Worm (Caenorhabditis elegans) whole organism, L4 larva: ENCODE measurements around the gene ZK637.15.

Source experiments
- T26A8.4 ChIP-seq: fragments of 200-800 bp; sonication (Bioruptor generic); IDR thresholded peaks from 2 replicates; pipeline ENCODE4 v1.3.6; 2022; ENCODE audit warnings: missing genetic modification characterization, missing compliant biosample characterization
- Y5F2A.4 ChIP-seq: fragments of 200-800 bp; sonication (Bioruptor generic); optimal IDR thresholded peaks from 2 replicates; lab custom pipeline; 2018; ENCODE audit warnings: mild to moderate bottlenecking, missing genetic modification characterization, missing compliant biosample characterization
- ceh-28 ChIP-seq: fragments of 150-350 bp; optimal IDR thresholded peaks from 2 replicates; lab custom pipeline; 2014; ENCODE audit warnings: missing biosample characterization, missing genetic modification reagents, missing genetic modification characterization
- ctbp-1 ChIP-seq: fragments of 200-800 bp; sonication (Bioruptor generic); IDR thresholded peaks from 2 replicates; pipeline ENCODE4 v1.3.6; 2022; ENCODE audit warnings: missing genetic modification reagents, missing genetic modification characterization, missing compliant biosample characterization
- fkh-10 ChIP-seq: fragments of 150-350 bp; optimal IDR thresholded peaks from 2 replicates; lab custom pipeline; 2014; ENCODE audit warnings: missing biosample characterization, missing genetic modification reagents, missing genetic modification characterization
- mep-1 ChIP-seq: fragments of 150-350 bp; sonication (generic microtip); optimal IDR thresholded peaks from 3 replicates; lab custom pipeline; 2014; ENCODE audit warnings: missing biosample characterization, missing genetic modification characterization
- mxl-3 ChIP-seq: fragments of 200-800 bp; sonication (Bioruptor generic); optimal IDR thresholded peaks from 2 replicates; lab custom pipeline; 2018; ENCODE audit warnings: mild to moderate bottlenecking, missing genetic modification characterization, missing compliant biosample characterization
- nhr-10 ChIP-seq: fragments of 150-350 bp; optimal IDR thresholded peaks from 2 replicates; lab custom pipeline; 2014; ENCODE audit warnings: missing biosample characterization, missing genetic modification characterization
- nhr-25 ChIP-seq: sonication (generic microtip); optimal IDR thresholded peaks from 2 replicates; lab custom pipeline; 2017; ENCODE audit warnings: missing genetic modification characterization, mild to moderate bottlenecking, missing compliant biosample characterization, antibody characterized with exemption, moderate library complexity, borderline replicate concordance; ENCODE audit not compliant: insufficient read depth
- nhr-28 ChIP-seq: fragments of 150-350 bp; optimal IDR thresholded peaks from 2 replicates; lab custom pipeline; 2014; ENCODE audit warnings: missing biosample characterization, missing genetic modification characterization
- pqm-1 ChIP-seq: sonication (generic microtip); optimal IDR thresholded peaks from 2 replicates; lab custom pipeline; 2017; ENCODE audit warnings: missing biosample characterization, missing genetic modification characterization
- snpc-4 ChIP-seq: fragments of 150-350 bp; optimal IDR thresholded peaks from 2 replicates; lab custom pipeline; 2014; ENCODE audit warnings: missing biosample characterization, missing genetic modification characterization
- zag-1 ChIP-seq: fragments of 150-350 bp; optimal IDR thresholded peaks from 2 replicates; lab custom pipeline; 2014; ENCODE audit warnings: missing biosample characterization, missing genetic modification characterization
- ztf-11 ChIP-seq: fragments of 150-350 bp; optimal IDR thresholded peaks from 2 replicates; lab custom pipeline; 2014; ENCODE audit warnings: missing biosample characterization, missing genetic modification characterization

ce11 chrIII:8913469-8913868 is 6.4 kb upstream of the ZK637.15 start, which contains the start of gene trxr-2:
- no peak for TF ChIP-seq pqm-1
- TF ChIP-seq ztf-11 (tag; lab: Kevin White, UChicago) = no peak
- TF ChIP-seq ctbp-1 = no peak
- TF ChIP-seq Y5F2A.4 = no peak
- no peak for TF ChIP-seq mxl-3 (GFP tag; lab: Kevin White, UChicago)
- TF ChIP-seq snpc-4 = no peak
- TF ChIP-seq ceh-28 (tag; lab: Kevin White, UChicago) = no peak
- no peak for TF ChIP-seq nhr-25
- no peak for TF ChIP-seq mep-1 (tag; lab: Kevin White, UChicago)
- TF ChIP-seq T26A8.4 (GFP tag; lab: Robert Waterston, UW) = no peak
- no peak for TF ChIP-seq zag-1 (tag; lab: Kevin White, UChicago)
- TF ChIP-seq fkh-10 (GFP tag; lab: Kevin White, UChicago) = no peak
- TF ChIP-seq nhr-28 (tag; lab: Kevin White, UChicago) = no peak
- no peak for TF ChIP-seq nhr-10 (tag; lab: Kevin White, UChicago)
